Worm (Caenorhabditis elegans): ENCODE measurements around the gene Y50E8A.22.

The Y50E8A.22 gene

ce11 chrV:14748608-14749137 is at the start of gene Y50E8A.22, which contains the start of gene lipl-8:
Y50E8A.22 (minus strand) TSS chrV:14749087.
lipl-8 (minus strand) TSS chrV:14748708.
- TF ChIP-seq nhr-25 (tag; optimal IDR thresholded peaks at IDR 0.05) (no peak), mdl-1 (tag; optimal IDR thresholded peaks at IDR 0.05) (no peak), ztf-11 (tag; optimal IDR thresholded peaks at IDR 0.05) (no peak), elt-3 (tag; optimal IDR thresholded peaks at IDR 0.05) (no peak), mml-1 (tag; optimal IDR thresholded peaks at IDR 0.05) (no peak), nhr-237 (tag; optimal IDR thresholded peaks at IDR 0.05) (no peak), unc-62 (GFP tag; optimal IDR thresholded peaks at IDR 0.05) (no peak), ZK546.5 (tag; optimal IDR thresholded peaks at IDR 0.05) (no peak), elt-1 (tag; optimal IDR thresholded peaks at IDR 0.05) (no peak), nhr-12 (tag; optimal IDR thresholded peaks at IDR 0.05) (no peak), R02D3.7 (tag; optimal IDR thresholded peaks at IDR 0.05) (no peak), nfya-1 (tag; optimal IDR thresholded peaks at IDR 0.05; ENCODE audit: insufficient read depth) (no peak), daf-12 (tag; optimal IDR thresholded peaks at IDR 0.05) (no peak), ceh-16 (tag; optimal IDR thresholded peaks at IDR 0.05) (no peak), nhr-67 (tag; optimal IDR thresholded peaks at IDR 0.05) (no peak), egl-27 (tag; optimal IDR thresholded peaks at IDR 0.05) (no peak)

DNA sequence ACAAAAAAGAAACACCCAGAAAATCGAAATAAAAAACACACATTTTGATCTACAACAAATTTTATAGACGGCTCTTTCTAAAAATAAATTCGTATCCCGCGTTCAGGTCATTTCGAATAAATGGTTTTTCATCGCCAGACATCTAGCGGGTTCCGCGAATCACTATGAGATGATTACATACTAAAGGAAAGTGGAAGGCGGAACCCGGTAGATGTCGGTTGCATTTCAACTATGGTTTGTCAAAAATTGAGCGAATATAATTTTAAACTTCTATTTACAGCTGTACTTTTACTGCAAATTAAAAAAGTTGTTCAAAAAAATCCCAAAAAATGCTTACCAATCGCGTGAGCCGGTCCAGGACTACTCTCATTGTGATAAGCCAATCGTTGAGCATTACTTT is 49.0 kb upstream of the Y50E8A.22 start:
- TF ChIP-seq ceh-82 (tag; optimal IDR thresholded peaks at IDR 0.05) (no peak), hmg-11 (tag; optimal IDR thresholded peaks at IDR 0.05) (no peak), nhr-67 (tag; optimal IDR thresholded peaks at IDR 0.05) (no peak), jun-1 (tag; optimal IDR thresholded peaks at IDR 0.05) (no peak), nfya-1 (tag; optimal IDR thresholded peaks at IDR 0.05; ENCODE audit: insufficient read depth) (no peak), aly-2 (tag; optimal IDR thresholded peaks at IDR 0.05) (no peak), nhr-237 (tag; optimal IDR thresholded peaks at IDR 0.05) (no peak), pqm-1 (tag; optimal IDR thresholded peaks at IDR 0.05) (no peak), egl-27 (tag; optimal IDR thresholded peaks at IDR 0.05) (no peak), nhr-23 (tag; optimal IDR thresholded peaks at IDR 0.05) (no peak), fkh-2 (tag; optimal IDR thresholded peaks at IDR 0.05) (no peak), elt-1 (tag; optimal IDR thresholded peaks at IDR 0.05) (no peak), unc-39 (tag; optimal IDR thresholded peaks at IDR 0.05) (no peak), skn-1 (tag; optimal IDR thresholded peaks at IDR 0.05) (no peak), lsy-12 (tag; optimal IDR thresholded peaks at IDR 0.05) (no peak), snpc-4 (tag; optimal IDR thresholded peaks at IDR 0.05) (no peak), ama-1 (optimal IDR thresholded peaks at IDR 0.05) (no peak), nhr-76 (tag; optimal IDR thresholded peaks at IDR 0.05) (no peak), ceh-16 (tag; optimal IDR thresholded peaks at IDR 0.05) (no peak)

- TF ChIP-seq ceh-82 (tag; optimal IDR thresholded peaks at IDR 0.05) (no peak), ceh-9 (tag; optimal IDR thresholded peaks at IDR 0.05) (no peak), nhr-23 (tag; optimal IDR thresholded peaks at IDR 0.05) (no peak), skn-1 (tag; optimal IDR thresholded peaks at IDR 0.05) (no peak), nhr-25 (tag; optimal IDR thresholded peaks at IDR 0.05) (no peak), unc-39 (tag; optimal IDR thresholded peaks at IDR 0.05) (no peak), nhr-12 (tag; optimal IDR thresholded peaks at IDR 0.05) (no peak), elt-2 (tag; optimal IDR thresholded peaks at IDR 0.05) (no peak), ztf-11 (tag; optimal IDR thresholded peaks at IDR 0.05) (no peak), tbx-2 (tag; optimal IDR thresholded peaks at IDR 0.05) (no peak), ceh-28 (tag; optimal IDR thresholded peaks at IDR 0.05) (no peak), nhr-28 (tag; optimal IDR thresholded peaks at IDR 0.05) (no peak), fkh-10 (GFP tag; optimal IDR thresholded peaks at IDR 0.05) (no peak), ama-1 (optimal IDR thresholded peaks at IDR 0.05) (no peak), ztf-4 (tag; optimal IDR thresholded peaks at IDR 0.05) (no peak), aly-2 (tag; optimal IDR thresholded peaks at IDR 0.05) (no peak), egl-27 (tag; optimal IDR thresholded peaks at IDR 0.05) (no peak), mml-1 (tag; optimal IDR thresholded peaks at IDR 0.05) (no peak), elt-3 (tag; optimal IDR thresholded peaks at IDR 0.05) (no peak), egl-5 (tag; optimal IDR thresholded peaks at IDR 0.05) (no peak)
These were observed 44.2 kb upstream of the Y50E8A.22 start for ce11 chrV:14793043-14793442.

ce11 chrV:14792346-14792745 is 43.5 kb upstream of the Y50E8A.22 start:
- TF ChIP-seq R02D3.7 (tag; optimal IDR thresholded peaks at IDR 0.05) (no peak), fos-1 (tag; optimal IDR thresholded peaks at IDR 0.05) (no peak), elt-2 (tag; optimal IDR thresholded peaks at IDR 0.05) (no peak)
